Fruit fly (Drosophila melanogaster): Measurements from ENCODE around the gene CG1812.
A peak's percentile ranks its signal among the peaks of the same experiment; 100 is the strongest.

CG1812 gene

DNA sequence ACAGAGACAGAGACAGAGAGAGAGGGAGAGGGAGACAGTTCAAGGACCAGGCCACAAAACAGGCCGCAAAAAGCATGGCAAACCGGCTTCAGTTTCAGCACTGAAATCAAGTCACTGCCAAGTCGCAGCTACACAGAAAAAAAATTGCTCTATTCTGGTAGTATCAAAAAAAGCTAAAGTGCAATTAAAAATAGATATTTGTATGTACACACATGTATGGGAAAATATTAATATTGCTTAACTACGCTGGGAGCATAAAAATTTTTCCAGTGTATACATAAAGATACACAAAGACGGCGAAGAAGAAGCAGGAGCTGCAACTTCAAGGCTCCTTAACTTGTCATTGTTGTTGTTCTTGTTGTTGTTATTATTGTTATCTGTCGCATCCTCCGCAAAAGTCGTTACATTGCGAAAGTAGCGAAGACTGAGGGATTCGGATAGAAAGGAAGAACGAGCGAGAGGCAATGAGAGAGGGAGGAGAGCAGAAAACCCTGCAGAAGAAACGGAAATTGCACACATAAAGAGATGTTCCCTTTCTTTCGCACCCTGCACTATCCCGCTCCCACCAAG, 10.2 kb upstream of the CG1812 start (continued):
- TF ChIP-seq bbx (GFP tag; IDR thresholded peaks at IDR 0.05; ENCODE audit: partially characterized antibody), result no peak
- TF ChIP-seq chif (GFP tag; optimal IDR thresholded peaks at IDR 0.05), result peak; percentile 25 to 35
- no peak for TF ChIP-seq unc-4 (GFP tag; IDR thresholded peaks at IDR 0.05; ENCODE audit: partially characterized antibody)
- no peak for TF ChIP-seq vfl (GFP tag; optimal IDR thresholded peaks at IDR 0.05)
- TF ChIP-seq gsb-n (tag; optimal IDR thresholded peaks at IDR 0.05), result no peak
- no peak for TF ChIP-seq Doc3 (GFP tag; IDR thresholded peaks at IDR 0.05; ENCODE audit: partially characterized antibody)
- TF ChIP-seq CG4282 (GFP tag; optimal IDR thresholded peaks at IDR 0.05), result no peak
- TF ChIP-seq Ravus (GFP tag; IDR thresholded peaks at IDR 0.05), result no peak
- peak; percentile 10 for TF ChIP-seq Atf-2 (GFP tag; optimal IDR thresholded peaks at IDR 0.05)
- no peak for TF ChIP-seq sc (optimal IDR thresholded peaks at IDR 0.05)
- TF ChIP-seq sc (GFP tag; optimal IDR thresholded peaks at IDR 0.05), result no peak
- TF ChIP-seq CG1529 (GFP tag; optimal IDR thresholded peaks at IDR 0.05), result no peak
- no peak for TF ChIP-seq eyg (GFP tag; optimal IDR thresholded peaks at IDR 0.05)
- TF ChIP-seq CG2875 (GFP tag; optimal IDR thresholded peaks at IDR 0.05), result no peak
- TF ChIP-seq dmrt99B (tag; optimal IDR thresholded peaks at IDR 0.05), result peak; percentile 36
- no peak for TF ChIP-seq vnd (GFP tag; IDR thresholded peaks at IDR 0.05; ENCODE audit: partially characterized antibody)
- TF ChIP-seq ranshi (GFP tag; IDR thresholded peaks at IDR 0.05), result no peak
- no peak for TF ChIP-seq chinmo (GFP tag; IDR thresholded peaks at IDR 0.05; ENCODE audit: partially characterized antibody)
- TF ChIP-seq Hmx (GFP tag; optimal IDR thresholded peaks at IDR 0.05), result no peak
- TF ChIP-seq kni (GFP tag; optimal IDR thresholded peaks at IDR 0.05), result no peak
- no peak for TF ChIP-seq amos (GFP tag; IDR thresholded peaks at IDR 0.05; ENCODE audit: partially characterized antibody)
- TF ChIP-seq Rfx (GFP tag; IDR thresholded peaks at IDR 0.05), result peak; percentile 25; the same call in 1 of the 2 replicates
- no peak for TF ChIP-seq fd64A (GFP tag; optimal IDR thresholded peaks at IDR 0.05)
- no peak for TF ChIP-seq CG16815 (GFP tag; optimal IDR thresholded peaks at IDR 0.05)
- no peak for TF ChIP-seq CG15479 (GFP tag; optimal IDR thresholded peaks at IDR 0.05)
- no peak for TF ChIP-seq CG17568 (GFP tag; optimal IDR thresholded peaks at IDR 0.05)
- TF ChIP-seq Deaf1 (tag; optimal IDR thresholded peaks at IDR 0.05), result no peak
- TF ChIP-seq CG13287 (GFP tag; IDR thresholded peaks at IDR 0.05; ENCODE audit: partially characterized antibody), result no peak
- TF ChIP-seq Elba2 (GFP tag; optimal IDR thresholded peaks at IDR 0.05), result no peak
- no peak for TF ChIP-seq Usf (GFP tag; optimal IDR thresholded peaks at IDR 0.05)
- no peak for TF ChIP-seq yki (optimal IDR thresholded peaks at IDR 0.05)
- TF ChIP-seq CG10366 (GFP tag; IDR thresholded peaks at IDR 0.05), result no peak
- no peak for TF ChIP-seq Hr39 (optimal IDR thresholded peaks at IDR 0.05)
- no peak for TF ChIP-seq Dip3 (GFP tag; optimal IDR thresholded peaks at IDR 0.05)
- TF ChIP-seq CG9609 (GFP tag; optimal IDR thresholded peaks at IDR 0.05), result peak; percentile 35
- TF ChIP-seq psq (GFP tag; optimal IDR thresholded peaks at IDR 0.05), result peak; percentile 4
- no peak for TF ChIP-seq CG33557 (GFP tag; optimal IDR thresholded peaks at IDR 0.05)
- no peak for TF ChIP-seq Myb (GFP tag; optimal IDR thresholded peaks at IDR 0.05)
- no peak for TF ChIP-seq CG16813 (GFP tag; IDR thresholded peaks at IDR 0.05; ENCODE audit: partially characterized antibody)
- no peak for TF ChIP-seq E2f1 (GFP tag; IDR thresholded peaks at IDR 0.05)
- no peak for TF ChIP-seq D19B (GFP tag; optimal IDR thresholded peaks at IDR 0.05)
- TF ChIP-seq CG4328 (GFP tag; optimal IDR thresholded peaks at IDR 0.05), result no peak
- peak; percentile 17 for TF ChIP-seq CG18599 (GFP tag; optimal IDR thresholded peaks at IDR 0.05)
- TF ChIP-seq CG12299 (tag; optimal IDR thresholded peaks at IDR 0.05), result no peak
- no peak for TF ChIP-seq CG4707 (GFP tag; optimal IDR thresholded peaks at IDR 0.05)
- no peak for TF ChIP-seq pan (optimal IDR thresholded peaks at IDR 0.05)
- TF ChIP-seq pan (GFP tag; optimal IDR thresholded peaks at IDR 0.05 in 1 of 2, IDR thresholded peaks at IDR 0.05 in 1 of 2), result peak in 1 of 2 experiments; percentile 37
- peak; percentile 36 for TF ChIP-seq Hsf (GFP tag; optimal IDR thresholded peaks at IDR 0.05)
- peak; percentile 51 for TF ChIP-seq Xbp1 (GFP tag; optimal IDR thresholded peaks at IDR 0.05)
- no peak for TF ChIP-seq wek (GFP tag; optimal IDR thresholded peaks at IDR 0.05)
- TF ChIP-seq hb (GFP tag; IDR thresholded peaks at IDR 0.05; ENCODE audit: partially characterized antibody), result no peak
